Fruit fly (Drosophila melanogaster): ENCODE measurements around the gene tilB.
A peak's percentile ranks its signal among the peaks of the same experiment; 100 is the strongest.

The tilB gene

DNA sequence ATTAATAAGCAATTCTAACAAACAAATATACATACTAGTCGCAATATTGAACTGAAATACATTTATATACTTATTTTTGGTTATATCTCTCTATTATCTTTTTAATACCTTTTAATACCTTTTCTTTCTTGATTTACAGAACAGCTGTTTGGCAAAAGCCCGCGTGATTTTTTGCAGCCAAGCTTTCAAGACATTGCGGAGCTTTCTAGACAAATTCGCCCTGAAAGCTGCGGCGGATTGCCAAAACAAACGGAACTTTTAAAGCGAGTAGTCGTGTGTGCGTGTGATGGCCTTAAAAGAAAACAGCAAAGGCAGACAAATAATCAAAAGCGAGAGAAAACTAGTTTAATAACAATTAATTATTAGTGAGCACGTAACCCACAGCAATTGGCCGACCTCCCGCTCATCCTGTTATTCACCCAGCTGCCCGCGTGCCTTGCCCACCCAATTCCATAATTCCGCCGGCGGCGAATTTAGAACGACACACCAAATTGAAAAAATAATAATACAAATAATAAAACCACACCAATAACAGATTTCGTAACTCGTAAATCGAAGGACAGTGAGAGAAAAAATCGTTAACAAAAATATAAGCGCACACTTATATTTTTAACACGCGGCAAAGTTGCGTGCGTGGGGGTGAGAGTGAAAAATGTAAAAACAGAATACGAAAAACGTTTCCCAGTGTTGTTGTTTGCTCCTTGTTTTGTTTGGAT lies 37.5 kb downstream of the tilB start:
- TF ChIP-seq Snoo (tag; optimal IDR thresholded peaks at IDR 0.05), result no peak
- TF ChIP-seq CG10348 (GFP tag; IDR thresholded peaks at IDR 0.05), result no peak
- TF ChIP-seq Pif1A (GFP tag; optimal IDR thresholded peaks at IDR 0.05), result no peak
- TF ChIP-seq CG13204 (GFP tag; optimal IDR thresholded peaks at IDR 0.05), result no peak
- TF ChIP-seq CG14655 (GFP tag; optimal IDR thresholded peaks at IDR 0.05), result no peak
- TF ChIP-seq rn (GFP tag; IDR thresholded peaks at IDR 0.05), result no peak
- no peak for TF ChIP-seq EcR (GFP tag; optimal IDR thresholded peaks at IDR 0.05)
- no peak for TF ChIP-seq fd96Ca (GFP tag; IDR thresholded peaks at IDR 0.05)
- TF ChIP-seq D1 (tag; optimal IDR thresholded peaks at IDR 0.05), result no peak
- TF ChIP-seq CG4496 (GFP tag; IDR thresholded peaks at IDR 0.05), result no peak
- TF ChIP-seq gl (tag; optimal IDR thresholded peaks at IDR 0.05), result no peak
- no peak for TF ChIP-seq Ets98B (GFP tag; IDR thresholded peaks at IDR 0.05)
- no peak for TF ChIP-seq CG32121 (GFP tag; IDR thresholded peaks at IDR 0.05)
- TF ChIP-seq CG34367 (tag; optimal IDR thresholded peaks at IDR 0.05), result no peak
- no peak for TF ChIP-seq CG12605 (GFP tag; IDR thresholded peaks at IDR 0.05)
- TF ChIP-seq Pif1B (GFP tag; optimal IDR thresholded peaks at IDR 0.05), result no peak
- no peak for TF ChIP-seq CG8159 (tag; optimal IDR thresholded peaks at IDR 0.05)
- no peak for TF ChIP-seq CG17806 (tag; optimal IDR thresholded peaks at IDR 0.05)

DNA sequence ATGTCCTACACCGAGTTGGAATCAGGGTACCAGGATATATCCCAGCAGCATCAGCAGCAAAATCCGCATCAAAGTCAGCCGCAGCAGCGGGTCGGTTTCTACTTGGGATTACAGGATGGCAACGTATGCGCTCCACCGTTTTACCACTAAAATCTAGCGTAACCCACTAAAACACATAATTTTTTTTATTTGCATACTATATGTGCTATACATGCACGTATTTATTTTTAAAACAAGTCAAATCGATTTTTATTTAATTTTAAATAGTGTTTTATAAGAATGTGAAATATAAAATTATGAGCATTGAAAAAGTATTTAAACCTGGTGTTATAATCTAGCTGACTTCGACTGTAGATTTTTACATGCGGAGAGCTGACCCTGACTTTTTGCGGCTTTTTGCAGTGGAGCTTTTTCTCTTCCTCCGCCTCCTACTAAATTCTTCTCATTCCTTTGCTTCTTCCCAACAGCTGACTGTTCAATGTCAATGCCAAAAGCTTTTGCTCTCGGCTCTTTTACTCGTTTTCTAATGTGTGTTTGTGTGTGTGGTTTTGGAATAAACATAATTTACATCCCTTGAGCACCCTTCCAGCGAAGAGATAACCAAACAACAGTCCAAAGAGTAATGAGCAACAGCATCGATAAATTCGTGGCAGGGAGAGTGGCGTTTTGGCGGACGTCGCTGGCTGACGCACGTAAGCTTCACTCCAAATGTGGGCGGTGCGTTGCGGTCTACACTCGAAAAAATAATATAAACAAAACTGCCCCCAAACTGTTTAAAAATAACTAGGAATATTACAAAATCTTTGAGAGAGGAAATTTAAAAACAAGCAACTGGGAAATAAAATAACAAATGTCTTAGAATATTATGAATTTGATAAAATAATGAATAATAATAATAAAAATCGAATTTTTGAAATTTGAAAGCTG lies 38.4 kb downstream of the tilB start:
- TF ChIP-seq EcR (GFP tag; optimal IDR thresholded peaks at IDR 0.05) (peak; percentile 16), rn (GFP tag; IDR thresholded peaks at IDR 0.05) (no peak), CG32121 (GFP tag; IDR thresholded peaks at IDR 0.05) (no peak), CG14655 (GFP tag; optimal IDR thresholded peaks at IDR 0.05) (peak; percentile 49), Pif1A (GFP tag; optimal IDR thresholded peaks at IDR 0.05) (no peak), fd96Ca (GFP tag; IDR thresholded peaks at IDR 0.05) (no peak), CG9948 (tag; optimal IDR thresholded peaks at IDR 0.05) (peak; percentile 32), Ets98B (GFP tag; IDR thresholded peaks at IDR 0.05) (no peak), D1 (tag; optimal IDR thresholded peaks at IDR 0.05) (no peak), CG13204 (GFP tag; optimal IDR thresholded peaks at IDR 0.05) (no peak), Pif1B (GFP tag; optimal IDR thresholded peaks at IDR 0.05) (no peak), CG17806 (tag; optimal IDR thresholded peaks at IDR 0.05) (peak; percentile 40), CG8159 (tag; optimal IDR thresholded peaks at IDR 0.05) (peak; percentile 57), CG8301 (tag; optimal IDR thresholded peaks at IDR 0.05) (peak; percentile 27), CG12605 (GFP tag; IDR thresholded peaks at IDR 0.05) (0 out of 2 replicates have a peak, but pooled peaks have one; percentile 20), CG34367 (tag; optimal IDR thresholded peaks at IDR 0.05) (no peak), CG4496 (GFP tag; IDR thresholded peaks at IDR 0.05) (0 out of 3 replicates have a peak, but pooled peaks have one; percentile 11), CG15710 (tag; optimal IDR thresholded peaks at IDR 0.05) (peak; percentile 30), gl (tag; optimal IDR thresholded peaks at IDR 0.05) (no peak), Snoo (tag; optimal IDR thresholded peaks at IDR 0.05) (peak; percentile 25), CG10348 (GFP tag; IDR thresholded peaks at IDR 0.05) (no peak)

DNA sequence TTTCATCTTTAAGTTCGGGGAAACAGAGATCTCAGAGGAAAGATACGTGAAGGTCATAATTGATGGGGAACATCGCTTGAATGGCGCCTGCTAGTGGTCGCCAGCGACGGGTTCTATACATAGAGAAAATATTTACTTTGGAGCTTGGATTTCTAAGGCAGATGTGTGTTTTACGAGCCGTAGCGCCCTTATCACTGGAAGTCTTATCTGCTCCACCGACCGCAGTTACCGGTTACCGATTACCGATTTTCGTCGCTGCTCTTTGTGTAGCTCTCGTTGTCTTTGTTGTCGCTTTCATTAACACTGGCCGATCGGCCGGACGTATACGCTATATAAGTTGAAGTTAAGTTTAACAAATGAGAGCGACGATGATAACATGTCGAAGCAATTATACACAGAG lies 41.0 kb downstream of the tilB start:
- no peak for TF ChIP-seq fd96Ca (GFP tag; IDR thresholded peaks at IDR 0.05)
- no peak for TF ChIP-seq CG15710 (tag; optimal IDR thresholded peaks at IDR 0.05)
- TF ChIP-seq CG8159 (tag; optimal IDR thresholded peaks at IDR 0.05), result no peak
- TF ChIP-seq CG10348 (GFP tag; IDR thresholded peaks at IDR 0.05), result no peak
- no peak for TF ChIP-seq Ets98B (GFP tag; IDR thresholded peaks at IDR 0.05)

DNA sequence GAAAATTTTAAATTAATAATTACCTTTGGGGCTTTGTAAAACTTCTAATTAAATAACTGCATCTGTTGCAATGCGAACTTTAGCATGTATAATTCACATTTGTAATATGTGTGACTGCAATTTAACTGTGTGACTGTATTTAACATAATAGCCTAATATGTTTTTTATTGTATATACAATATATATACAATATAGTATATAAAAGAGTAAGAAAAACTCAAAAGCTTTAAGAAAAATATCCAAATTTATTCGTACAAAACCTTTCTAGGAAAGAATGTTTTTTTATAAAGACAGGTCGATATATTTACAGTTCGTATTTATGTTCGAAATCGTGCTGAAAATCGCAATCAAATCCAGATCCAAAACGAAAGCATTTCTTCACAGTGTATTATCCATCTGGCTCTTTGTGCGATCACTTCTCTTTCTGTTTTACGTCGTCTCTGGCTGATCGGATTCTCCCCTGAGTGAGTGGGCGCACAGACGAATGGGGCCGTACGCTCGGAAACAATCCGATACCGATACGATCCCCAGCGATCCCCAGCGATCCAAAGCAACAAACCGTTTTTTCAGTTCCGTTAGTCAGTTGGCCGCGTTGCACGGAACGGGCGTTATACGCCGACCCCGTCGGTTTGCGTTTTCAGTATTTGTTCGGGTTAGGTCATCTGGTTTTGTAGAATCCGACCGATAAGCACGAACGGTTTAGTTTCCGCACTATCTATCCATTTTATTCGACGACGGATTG lies 41.7 kb downstream of the tilB start:
- no peak for TF ChIP-seq fd96Ca (GFP tag; IDR thresholded peaks at IDR 0.05)
- peak; percentile 20 for TF ChIP-seq Pif1A (GFP tag; optimal IDR thresholded peaks at IDR 0.05)
- TF ChIP-seq Snoo (tag; optimal IDR thresholded peaks at IDR 0.05), result peak; percentile 74
- TF ChIP-seq Pif1B (GFP tag; optimal IDR thresholded peaks at IDR 0.05), result peak; percentile 33
- peak; percentile 77 for TF ChIP-seq CG8159 (tag; optimal IDR thresholded peaks at IDR 0.05)
- TF ChIP-seq CG13204 (GFP tag; optimal IDR thresholded peaks at IDR 0.05), result no peak
- no peak for TF ChIP-seq gl (tag; optimal IDR thresholded peaks at IDR 0.05)
- TF ChIP-seq D1 (tag; optimal IDR thresholded peaks at IDR 0.05), result no peak
- peak; percentile 35 for TF ChIP-seq CG34367 (tag; optimal IDR thresholded peaks at IDR 0.05)
- peak; percentile 71 for TF ChIP-seq CG15710 (tag; optimal IDR thresholded peaks at IDR 0.05)
- no peak for TF ChIP-seq EcR (GFP tag; optimal IDR thresholded peaks at IDR 0.05)
- TF ChIP-seq CG8301 (tag; optimal IDR thresholded peaks at IDR 0.05), result no peak
- TF ChIP-seq CG10348 (GFP tag; IDR thresholded peaks at IDR 0.05), result no peak
- TF ChIP-seq CG14655 (GFP tag; optimal IDR thresholded peaks at IDR 0.05), result peak; percentile 68
- no peak for TF ChIP-seq Ets98B (GFP tag; IDR thresholded peaks at IDR 0.05)
- no peak for TF ChIP-seq rn (GFP tag; IDR thresholded peaks at IDR 0.05)
- 0 out of 3 replicates have a peak, but pooled peaks have one; percentile 8 for TF ChIP-seq CG4496 (GFP tag; IDR thresholded peaks at IDR 0.05)
- peak; percentile 49 for TF ChIP-seq CG9948 (tag; optimal IDR thresholded peaks at IDR 0.05)
- TF ChIP-seq CG12605 (GFP tag; IDR thresholded peaks at IDR 0.05), result no peak
- no peak for TF ChIP-seq CG32121 (GFP tag; IDR thresholded peaks at IDR 0.05)
- peak; percentile 22 for TF ChIP-seq CG17806 (tag; optimal IDR thresholded peaks at IDR 0.05)

Measured in whole organism, pupa.